Fruit fly (Drosophila melanogaster) whole organism, embryonic: ENCODE data around the gene Tlk.

Source experiments
- Atf3 ChIP-seq: fragments of 200-800 bp; sonication (Bioruptor generic); optimal IDR thresholded peaks from 3 replicates; lab custom pipeline; 2016; ENCODE audit warnings: missing biosample characterization, missing genetic modification characterization
- CG10274 ChIP-seq: fragments of 200-800 bp; sonication (Bioruptor generic); optimal IDR thresholded peaks from 3 replicates; lab custom pipeline; 2017; ENCODE audit warnings: missing biosample characterization, mild to moderate bottlenecking, missing genetic modification characterization
- CG10462 ChIP-seq: fragments of 200-800 bp; sonication (Bioruptor generic); optimal IDR thresholded peaks from 2 replicates; lab custom pipeline; 2016; ENCODE audit warnings: missing biosample characterization, missing genetic modification characterization
- CG11504 ChIP-seq: fragments of 200-800 bp; sonication (Bioruptor generic); optimal IDR thresholded peaks from 3 replicates; lab custom pipeline; 2019; ENCODE audit warnings: missing biosample characterization, mild to moderate bottlenecking, missing genetic modification characterization, moderate library complexity
- CG11696 ChIP-seq: fragments of 200-800 bp; sonication (Bioruptor generic); IDR thresholded peaks from 2 replicates; pipeline ENCODE4 v1.3.6; 2022; ENCODE audit warnings: missing biosample characterization, missing genetic modification characterization
- CG12071 ChIP-seq: fragments of 200-800 bp; sonication (Bioruptor generic); optimal IDR thresholded peaks from 3 replicates; lab custom pipeline; 2018; ENCODE audit warnings: missing biosample characterization, mild to moderate bottlenecking, missing genetic modification characterization
- CG13123 ChIP-seq: fragments of 200-800 bp; sonication (Bioruptor generic); optimal IDR thresholded peaks from 2 replicates; lab custom pipeline; 2016; ENCODE audit warnings: missing biosample characterization, missing genetic modification characterization
- CG13775 ChIP-seq: fragments of 200-800 bp; sonication (Bioruptor generic); optimal IDR thresholded peaks from 3 replicates; lab custom pipeline; 2017; ENCODE audit warnings: missing biosample characterization, mild to moderate bottlenecking, missing genetic modification characterization
- CG14050 ChIP-seq: fragments of 200-800 bp; sonication (Bioruptor generic); IDR thresholded peaks from 3 replicates; pipeline ENCODE4 v1.3.6; 2022; ENCODE audit warnings: missing biosample characterization, missing genetic modification characterization
- CG16779 ChIP-seq: fragments of 200-800 bp; sonication (Bioruptor generic); IDR thresholded peaks from 2 replicates; pipeline ENCODE4 v1.3.6; 2022; ENCODE audit warnings: missing biosample characterization, missing genetic modification characterization
- CG2875 ChIP-seq: fragments of 200-800 bp; sonication (Bioruptor generic); optimal IDR thresholded peaks from 2 replicates; lab custom pipeline; 2017; ENCODE audit warnings: missing biosample characterization, mild to moderate bottlenecking, missing genetic modification characterization, missing genetic modification reagents
- CG5245 ChIP-seq: fragments of 200-800 bp; sonication (Bioruptor generic); optimal IDR thresholded peaks from 3 replicates; lab custom pipeline; 2016; ENCODE audit warnings: missing biosample characterization, missing genetic modification characterization
- CG8281 ChIP-seq: fragments of 200-800 bp; sonication (Bioruptor generic); optimal IDR thresholded peaks from 2 replicates; lab custom pipeline; 2018; ENCODE audit warnings: missing biosample characterization, mild to moderate bottlenecking, missing genetic modification characterization, moderate library complexity
- CG8388 ChIP-seq: fragments of 200-800 bp; sonication (Bioruptor generic); optimal IDR thresholded peaks from 2 replicates; lab custom pipeline; 2019; ENCODE audit warnings: missing biosample characterization, mild to moderate bottlenecking, missing genetic modification characterization, moderate library complexity
- CHES-1-like ChIP-seq: fragments of 200-800 bp; sonication (Bioruptor generic); optimal IDR thresholded peaks from 2 replicates; lab custom pipeline; 2016; ENCODE audit warnings: missing biosample characterization, missing genetic modification characterization
- D19A ChIP-seq: fragments of 200-800 bp; optimal IDR thresholded peaks from 3 replicates; lab custom pipeline; 2019; ENCODE audit warnings: missing biosample characterization, mild to moderate bottlenecking, missing genetic modification characterization, moderate library complexity
- D19B ChIP-seq: fragments of 200-800 bp; sonication (Bioruptor generic); optimal IDR thresholded peaks from 2 replicates; lab custom pipeline; 2017; ENCODE audit warnings: missing biosample characterization, mild to moderate bottlenecking, missing genetic modification characterization
- Dp ChIP-seq: fragments of 200-800 bp; sonication (Bioruptor generic); optimal IDR thresholded peaks from 2 replicates; lab custom pipeline; 2018; ENCODE audit warnings: missing biosample characterization, mild to moderate bottlenecking, missing genetic modification characterization, moderate library complexity
- Elba2 ChIP-seq: fragments of 200-800 bp; sonication (Bioruptor generic); optimal IDR thresholded peaks from 3 replicates; lab custom pipeline; 2016; ENCODE audit warnings: missing biosample characterization, missing genetic modification characterization
- Gsc ChIP-seq: fragments of 200-800 bp; sonication (Bioruptor generic); IDR thresholded peaks from 2 replicates; pipeline ENCODE4 v1.3.6; 2022; ENCODE audit warnings: missing biosample characterization, missing genetic modification characterization
- H15 ChIP-seq: fragments of 200-800 bp; sonication (Bioruptor generic); IDR thresholded peaks from 3 replicates; pipeline ENCODE4 v1.3.6; 2022; ENCODE audit warnings: missing biosample characterization, missing genetic modification characterization
- HHEX ChIP-seq: fragments of 200-800 bp; sonication (Bioruptor generic); optimal IDR thresholded peaks from 3 replicates; lab custom pipeline; 2017; ENCODE audit warnings: missing biosample characterization, mild to moderate bottlenecking, missing genetic modification characterization, missing genetic modification reagents
- HLH3B ChIP-seq: fragments of 200-800 bp; sonication (Bioruptor generic); IDR thresholded peaks from 2 replicates; pipeline ENCODE4 v1.3.6; 2022; ENCODE audit warnings: missing biosample characterization, missing genetic modification characterization
- Hmr ChIP-seq: fragments of 200-800 bp; sonication (Bioruptor generic); optimal IDR thresholded peaks from 3 replicates; lab custom pipeline; 2017; ENCODE audit warnings: mild to moderate bottlenecking, missing biosample characterization, missing genetic modification reagents, missing genetic modification characterization
- Hsf ChIP-seq: fragments of 200-800 bp; sonication (Bioruptor generic); optimal IDR thresholded peaks from 3 replicates; lab custom pipeline; 2016; ENCODE audit warnings: missing biosample characterization, missing genetic modification characterization
- MBD-R2 ChIP-seq: fragments of 200-800 bp; sonication (Bioruptor generic); IDR thresholded peaks from 2 replicates; pipeline ENCODE4 v1.3.6; 2022; ENCODE audit warnings: missing biosample characterization, missing genetic modification characterization
- Myb ChIP-seq: fragments of 200-800 bp; sonication (Bioruptor generic); optimal IDR thresholded peaks from 2 replicates; lab custom pipeline; 2016; ENCODE audit warnings: missing biosample characterization, missing genetic modification characterization
- NK7.1 ChIP-seq: fragments of 200-800 bp; sonication (Bioruptor generic); optimal IDR thresholded peaks from 3 replicates; lab custom pipeline; 2016; ENCODE audit warnings: missing biosample characterization, missing genetic modification characterization
- Oaz ChIP-seq: fragments of 200-800 bp; sonication (Bioruptor generic); IDR thresholded peaks from 2 replicates; pipeline ENCODE4 v1.3.6; 2022; ENCODE audit warnings: missing biosample characterization, missing genetic modification characterization
- Rfx ChIP-seq: fragments of 200-800 bp; sonication (Bioruptor generic); IDR thresholded peaks from 2 replicates; pipeline ENCODE4 v1.3.6; 2022; ENCODE audit warnings: missing biosample characterization, missing genetic modification characterization
- Usf ChIP-seq: fragments of 200-800 bp; sonication (Bioruptor generic); optimal IDR thresholded peaks from 2 replicates; lab custom pipeline; 2017; ENCODE audit warnings: missing genotype, missing biosample characterization, missing genetic modification characterization
- cad ChIP-seq: fragments of >200 bp; optimal IDR thresholded peaks from 2 replicates; lab custom pipeline; 2017; ENCODE audit warnings: missing biosample characterization, missing genetic modification characterization
- corto ChIP-seq: fragments of 200-800 bp; sonication (Bioruptor generic); optimal IDR thresholded peaks from 2 replicates; lab custom pipeline; 2016; ENCODE audit warnings: missing biosample characterization, mild to moderate bottlenecking, missing genetic modification characterization, moderate library complexity
- da ChIP-seq: fragments of 200-800 bp; sonication (Bioruptor generic); optimal IDR thresholded peaks from 2 replicates; lab custom pipeline; 2016; ENCODE audit warnings: missing biosample characterization, missing genetic modification characterization
- en ChIP-seq: fragments of 200-800 bp; sonication (Bioruptor generic); optimal IDR thresholded peaks from 2 replicates; lab custom pipeline; 2016; ENCODE audit warnings: missing biosample characterization, missing genetic modification characterization
- ewg ChIP-seq: fragments of 200-800 bp; sonication (Bioruptor generic); optimal IDR thresholded peaks from 3 replicates; lab custom pipeline; 2017; ENCODE audit warnings: mild to moderate bottlenecking, missing biosample characterization, missing genetic modification reagents, missing genetic modification characterization
- ftz-f1 ChIP-seq: fragments of 200-800 bp; sonication (Bioruptor generic); optimal IDR thresholded peaks from 2 replicates; lab custom pipeline; 2016; ENCODE audit warnings: missing biosample characterization, missing genetic modification characterization
- gce ChIP-seq: fragments of 200-800 bp; sonication (Bioruptor generic); IDR thresholded peaks from 3 replicates; pipeline ENCODE4 v1.3.6; 2022; ENCODE audit warnings: missing biosample characterization, missing genetic modification characterization
- hb ChIP-seq: fragments of 200-800 bp; sonication (Bioruptor generic); IDR thresholded peaks from 3 replicates; pipeline ENCODE4 v1.3.6; 2022; ENCODE audit warnings: missing biosample characterization, missing genetic modification characterization; ENCODE audit not compliant: partially characterized antibody
- phol ChIP-seq: fragments of 200-800 bp; sonication (Bioruptor generic); optimal IDR thresholded peaks from 3 replicates; lab custom pipeline; 2018; ENCODE audit warnings: missing biosample characterization, mild to moderate bottlenecking, missing genetic modification characterization, moderate library complexity
- rib ChIP-seq: fragments of 200-800 bp; sonication (Bioruptor generic); IDR thresholded peaks from 2 replicates; pipeline ENCODE4 v1.3.6; 2022; ENCODE audit warnings: missing biosample characterization, missing genetic modification characterization
- run ChIP-seq: fragments of 200-800 bp; sonication (Bioruptor generic); optimal IDR thresholded peaks from 3 replicates; lab custom pipeline; 2018; ENCODE audit warnings: missing biosample characterization, mild to moderate bottlenecking, missing genetic modification characterization
- slp2 ChIP-seq: fragments of 200-800 bp; sonication (Bioruptor generic); optimal IDR thresholded peaks from 2 replicates; lab custom pipeline; 2016; ENCODE audit warnings: missing biosample characterization, missing genetic modification characterization
- so ChIP-seq: fragments of 200-800 bp; sonication (Bioruptor generic); IDR thresholded peaks from 3 replicates; pipeline ENCODE4 v1.3.6; 2022; ENCODE audit warnings: missing biosample characterization, missing genetic modification characterization
- sr ChIP-seq: fragments of 200-800 bp; sonication (Bioruptor generic); IDR thresholded peaks from 3 replicates; pipeline ENCODE4 v1.3.6; 2022; ENCODE audit warnings: missing biosample characterization, missing genetic modification characterization
- tll ChIP-seq, 2 experiments: fragments of 200-800 bp in 1 of 2; fragments of >200 bp in 1 of 2; sonication (Bioruptor generic) in 1 of 2; optimal IDR thresholded peaks; 2 replicates each; lab custom pipeline; 2017 to 2019; ENCODE audit warnings: missing biosample characterization in 2 of 2, missing genetic modification characterization in 2 of 2, mild to moderate bottlenecking in 1 of 2, moderate library complexity in 1 of 2
- ttk ChIP-seq: fragments of 200-800 bp; sonication (Bioruptor generic); IDR thresholded peaks from 2 replicates; pipeline ENCODE4 v2.1.2; 2022; ENCODE audit warnings: missing biosample characterization, missing genetic modification characterization
- tx ChIP-seq: fragments of 200-800 bp; sonication (Bioruptor generic); optimal IDR thresholded peaks from 2 replicates; lab custom pipeline; 2016; ENCODE audit warnings: missing biosample characterization, missing genetic modification characterization
- zen2 ChIP-seq: fragments of 200-800 bp; sonication (Bioruptor generic); IDR thresholded peaks from 3 replicates; pipeline ENCODE4 v1.3.6; 2022; ENCODE audit warnings: missing biosample characterization, missing genetic modification characterization; ENCODE audit not compliant: partially characterized antibody

Tlk gene

dm6 chrX:3750232-3751075 is 30.6 kb downstream of the Tlk start (continued):
- TF ChIP-seq CG11696 (GFP tag; lab: Robert Waterston, UW) (peak; percentile 45; the same call in 1 of the 2 replicates), slp2 (GFP tag; lab: Kevin White, UChicago) (peak; percentile 67), Hsf (GFP tag; lab: Kevin White, UChicago) (peak; percentile 80), Rfx (GFP tag; lab: Robert Waterston, UW) (peak; percentile 88), sr (peak; percentile 29; the same call in 1 of the 3 replicates), da (peak; percentile 43), phol (tag; lab: Kevin White, UChicago) (peak; percentile 90), CG16779 (GFP tag; lab: Robert Waterston, UW) (peak; percentile 56; the same call in 1 of the 2 replicates), Atf3 (GFP tag; lab: Kevin White, UChicago) (peak; percentile 81), D19B (peak; percentile 65), tx (GFP tag; lab: Kevin White, UChicago) (peak; percentile 81), CG2875 (GFP tag; lab: Kevin White, UChicago) (peak; percentile 78), CG10462 (GFP tag; lab: Kevin White, UChicago) (peak; percentile 61), run (peak; percentile 86), ttk (peak; percentile 83), Dp (GFP tag; lab: Kevin White, UChicago) (no peak), hb (GFP tag; lab: Robert Waterston, UW) (no peak), CG10274 (GFP tag; lab: Kevin White, UChicago) (peak; percentile 74), CG11504 (tag; lab: Kevin White, UChicago) (peak; percentile 90), Myb (GFP tag; lab: Kevin White, UChicago) (peak; percentile 63), NK7.1 (GFP tag; lab: Kevin White, UChicago) (peak; percentile 13), gce (GFP tag; lab: Robert Waterston, UW) (peak; percentile 48; the same call in 1 of the 3 replicates), cad (GFP tag; lab: Kevin White, UChicago) (no peak), Gsc (peak; percentile 54; the same call in 1 of the 2 replicates), CG8388 (GFP tag; lab: Kevin White, UChicago) (peak; percentile 81), Usf (GFP tag; lab: Kevin White, UChicago) (peak; percentile 66), Elba2 (no peak), so (GFP tag; lab: Robert Waterston, UW) (peak; percentile 83; the same call in 2 of the 3 replicates), zen2 (no peak), CHES-1-like (peak; percentile 85), CG13775 (peak; percentile 83), H15 (peak; percentile 77), CG13123 (GFP tag; lab: Kevin White, UChicago) (peak; percentile 59), Oaz (peak; percentile 77), tll (GFP tag; optimal IDR thresholded peaks at IDR 0.05; lab: Kevin White, UChicago) (no peak), ftz-f1 (GFP tag; lab: Kevin White, UChicago) (no peak), HHEX (peak; percentile 86), ewg (peak; percentile 76), corto (no peak), HLH3B (GFP tag; lab: Robert Waterston, UW) (peak; percentile 89), CG8281 (tag; lab: Kevin White, UChicago) (peak; percentile 65), CG5245 (GFP tag; lab: Kevin White, UChicago) (peak; percentile 60), Hmr (GFP tag; lab: Kevin White, UChicago) (peak; percentile 88), D19A (tag; lab: Kevin White, UChicago) (peak; percentile 82), CG14050 (GFP tag; lab: Robert Waterston, UW) (peak; percentile 82), MBD-R2 (GFP tag; lab: Robert Waterston, UW) (peak; percentile 71), en (GFP tag; lab: Kevin White, UChicago) (peak; percentile 51), rib (GFP tag; lab: Robert Waterston, UW) (no peak; the same call in 1 of the 2 replicates), CG12071 (GFP tag; lab: Kevin White, UChicago) (peak; percentile 87)
